Worm (Caenorhabditis elegans): ENCODE results near the gene Y51A2B.4.
A peak's percentile ranks its signal among the peaks of the same experiment; 100 is the strongest.

The Y51A2B.4 gene

ce11 chrV:18362402-18362801 lies 26.5 kb downstream of the Y51A2B.4 start, which contains the start of gene C08E8.1:
C08E8.1 (minus strand) TSS chrV:18362502.
- TF ChIP-seq ceh-20 (GFP tag; IDR thresholded peaks at IDR 0.05) (no peak), nhr-102 (tag; optimal IDR thresholded peaks at IDR 0.05) (no peak), mdl-1 (tag; optimal IDR thresholded peaks at IDR 0.05) (no peak), hlh-11 (tag; optimal IDR thresholded peaks at IDR 0.05) (no peak), php-3 (GFP tag; IDR thresholded peaks at IDR 0.05) (no peak), duxl-1 (tag; optimal IDR thresholded peaks at IDR 0.05; ENCODE audit: poor library complexity) (no peak), lin-39 (tag; optimal IDR thresholded peaks at IDR 0.05) (no peak), hlh-30 (tag; optimal IDR thresholded peaks at IDR 0.05; ENCODE audit: insufficient read depth) (no peak), T20F7.1 (GFP tag; optimal IDR thresholded peaks at IDR 0.05) (no peak), lir-3 (tag; optimal IDR thresholded peaks at IDR 0.05) (no peak), F37D6.2 (tag; optimal IDR thresholded peaks at IDR 0.05) (no peak), tra-1 (GFP tag; IDR thresholded peaks at IDR 0.05) (no peak), jun-1 (tag; optimal IDR thresholded peaks at IDR 0.05) (no peak), hif-1 (tag; optimal IDR thresholded peaks at IDR 0.05) (no peak), madf-5 (GFP tag; IDR thresholded peaks at IDR 0.05) (no peak), ceh-62 (tag; optimal IDR thresholded peaks at IDR 0.05) (no peak), daf-19 (GFP tag; conservative IDR thresholded peaks at IDR 0.05) (no peak), sdz-12 (GFP tag; optimal IDR thresholded peaks at IDR 0.05) (no peak)

ce11 chrV:18359888-18360287 lies 29.1 kb downstream of the Y51A2B.4 start, which contains the start of gene C08E8.5:
C08E8.5 (minus strand) TSS chrV:18359988.
- peak; percentile 68 for TF ChIP-seq aha-1 (tag)
- no peak for TF ChIP-seq zip-2 (tag; optimal IDR thresholded peaks at IDR 0.05)

ce11 chrV:18355742-18356141 lies 33.2 kb downstream of the Y51A2B.4 start, which contains the start of gene C08E8.2:
C08E8.2 (minus strand) TSS chrV:18355842.
- no peak for TF ChIP-seq lin-15B (tag; optimal IDR thresholded peaks at IDR 0.05)
- TF ChIP-seq aly-2 (tag; optimal IDR thresholded peaks at IDR 0.05), result no peak
- TF ChIP-seq set-16 (GFP tag; IDR thresholded peaks at IDR 0.05), result no peak
- TF ChIP-seq F26F4.8 (GFP tag; conservative IDR thresholded peaks at IDR 0.05), result no peak
- TF ChIP-seq nhr-28 (tag; optimal IDR thresholded peaks at IDR 0.05), result no peak

- peak; percentile 20 for TF ChIP-seq lin-13 (GFP tag; optimal IDR thresholded peaks at IDR 0.05)
- peak; percentile 96 for TF ChIP-seq nhr-28 (tag; optimal IDR thresholded peaks at IDR 0.05)
- no peak for TF ChIP-seq nhr-25 (tag; optimal IDR thresholded peaks at IDR 0.05; ENCODE audit: borderline replicate concordance, insufficient read depth)
Observed at ce11 chrV:18354299-18354698, 34.6 kb downstream of the Y51A2B.4 start.

ce11 chrV:18350721-18351120 lies 38.2 kb downstream of the Y51A2B.4 start, which contains the start of gene C08E8.11:
C08E8.11 (plus strand) TSS chrV:18351021.
- TF ChIP-seq F49E8.2 (tag; optimal IDR thresholded peaks at IDR 0.05; ENCODE audit: borderline replicate concordance) (no peak), pha-4 (GFP tag; IDR thresholded peaks at IDR 0.05) (no peak), pha-4 (tag; optimal IDR thresholded peaks at IDR 0.05) (no peak), lsy-2 (tag; optimal IDR thresholded peaks at IDR 0.05) (no peak), T20F7.1 (GFP tag; optimal IDR thresholded peaks at IDR 0.05) (no peak), mes-2 (tag; optimal IDR thresholded peaks at IDR 0.05; ENCODE audit: poor library complexity, severe bottlenecking) (no peak), nhr-76 (tag; optimal IDR thresholded peaks at IDR 0.05) (no peak), unc-62 (GFP tag; optimal IDR thresholded peaks at IDR 0.05 in 1 of 2) (no peak), unc-62 (tag; optimal IDR thresholded peaks at IDR 0.05) (no peak)
